Worm (Caenorhabditis elegans): ENCODE data around the gene npl-4.1.
"Not testable (repeated sequence)": the region's sequence is repeated elsewhere in the genome, so short reads cannot be mapped to it uniquely, and the experiment has no call there.

npl-4.1 gene

DNA sequence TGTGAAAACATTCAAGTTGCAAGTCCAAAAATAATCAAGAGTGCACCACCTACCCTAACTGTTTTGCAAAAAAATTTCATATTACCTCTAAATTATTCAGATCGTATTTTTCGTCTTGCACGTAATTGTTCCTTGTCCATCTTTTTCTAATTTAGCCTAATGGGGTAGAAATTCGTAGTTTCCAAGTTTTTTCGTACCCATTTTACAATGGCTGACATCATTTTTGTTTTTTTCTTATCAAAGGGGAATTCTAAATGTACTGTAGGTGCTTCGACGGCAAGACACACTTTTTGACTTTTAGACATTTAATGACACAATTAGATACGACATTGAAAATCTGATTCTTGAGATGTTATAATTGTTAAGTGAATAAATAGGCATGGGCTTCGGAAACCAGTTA lies 26.7 kb upstream of the npl-4.1 start:
- TF ChIP-seq mab-5 (tag; optimal IDR thresholded peaks at IDR 0.05) (no peak), sem-2 (GFP tag; optimal IDR thresholded peaks at IDR 0.05) (no peak)

DNA sequence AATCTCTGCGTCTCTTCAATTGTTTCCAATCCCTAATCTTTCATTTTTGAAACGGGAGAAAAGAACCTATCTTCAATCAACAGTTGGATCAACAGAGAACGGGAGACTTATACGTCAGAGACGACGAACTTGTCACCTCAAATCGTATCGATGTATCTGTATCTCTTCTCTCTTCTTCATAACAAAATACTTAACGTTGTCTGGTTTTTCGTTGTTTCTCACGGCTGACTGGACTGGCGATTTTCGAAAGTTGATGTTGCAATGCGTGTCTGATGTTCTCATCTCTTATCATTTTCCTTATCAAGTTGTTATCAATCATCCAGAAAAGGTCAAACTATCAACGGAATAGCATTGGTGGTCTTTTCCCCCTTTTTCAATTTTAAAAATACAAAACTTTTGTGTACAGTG lies 25.6 kb upstream of the npl-4.1 start:
- TF ChIP-seq drap-1 (GFP tag; optimal IDR thresholded peaks at IDR 0.05), result no peak
- peak; percentile 84 for TF ChIP-seq elt-3 (tag; optimal IDR thresholded peaks at IDR 0.05)
- peak; percentile 57 for TF ChIP-seq unc-62 (GFP tag; optimal IDR thresholded peaks at IDR 0.05)

DNA sequence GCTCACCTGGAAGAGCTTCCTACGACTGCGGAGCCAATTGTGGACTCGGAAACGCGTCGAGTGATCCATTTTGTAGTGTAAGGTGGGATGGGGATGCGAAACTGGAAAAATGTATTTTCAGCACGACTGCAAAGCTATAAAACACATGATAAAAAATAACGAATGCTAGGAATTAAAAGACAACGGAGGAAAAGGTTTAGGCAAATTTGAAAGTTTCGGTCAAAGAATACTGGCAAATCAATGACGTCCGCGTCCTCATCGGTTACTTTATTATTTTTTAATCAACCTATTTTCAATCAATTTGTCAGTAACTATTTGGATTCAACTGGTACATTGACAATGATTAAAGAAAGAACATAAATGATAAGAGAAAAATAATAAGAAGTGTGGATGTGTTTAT lies 23.4 kb upstream of the npl-4.1 start, which contains the start of gene C17G10.7:
C17G10.7 (minus strand) TSS at position 101 of the 400 bp plus-strand sequence.
- TF ChIP-seq unc-39 (tag; optimal IDR thresholded peaks at IDR 0.05) (no peak), flh-1 (GFP tag; optimal IDR thresholded peaks at IDR 0.05) (no peak), blmp-1 (tag; optimal IDR thresholded peaks at IDR 0.05) (no peak), nhr-237 (tag; optimal IDR thresholded peaks at IDR 0.05) (no peak), ces-1 (GFP tag; optimal IDR thresholded peaks at IDR 0.05) (no peak), snpc-4 (tag; optimal IDR thresholded peaks at IDR 0.05) (no peak), mep-1 (tag; optimal IDR thresholded peaks at IDR 0.05) (no peak), zip-8 (tag; optimal IDR thresholded peaks at IDR 0.05) (no peak), unc-120 (tag; optimal IDR thresholded peaks at IDR 0.05; ENCODE audit: poor library complexity, severe bottlenecking) (no peak), bed-3 (GFP tag; optimal IDR thresholded peaks at IDR 0.05) (no peak), nhr-2 (tag; optimal IDR thresholded peaks at IDR 0.05) (no peak), unc-62 (GFP tag; optimal IDR thresholded peaks at IDR 0.05) (no peak), ceh-83 (GFP tag; optimal IDR thresholded peaks at IDR 0.05) (no peak), sptf-1 (tag; optimal IDR thresholded peaks at IDR 0.05) (no peak), ceh-43 (GFP tag; optimal IDR thresholded peaks at IDR 0.05) (no peak), M03D4.4 (tag; optimal IDR thresholded peaks at IDR 0.05) (no peak), pha-4 (tag; optimal IDR thresholded peaks at IDR 0.05) (no peak), lin-32 (GFP tag; optimal IDR thresholded peaks at IDR 0.05) (no peak), cnd-1 (tag; optimal IDR thresholded peaks at IDR 0.05) (no peak)

DNA sequence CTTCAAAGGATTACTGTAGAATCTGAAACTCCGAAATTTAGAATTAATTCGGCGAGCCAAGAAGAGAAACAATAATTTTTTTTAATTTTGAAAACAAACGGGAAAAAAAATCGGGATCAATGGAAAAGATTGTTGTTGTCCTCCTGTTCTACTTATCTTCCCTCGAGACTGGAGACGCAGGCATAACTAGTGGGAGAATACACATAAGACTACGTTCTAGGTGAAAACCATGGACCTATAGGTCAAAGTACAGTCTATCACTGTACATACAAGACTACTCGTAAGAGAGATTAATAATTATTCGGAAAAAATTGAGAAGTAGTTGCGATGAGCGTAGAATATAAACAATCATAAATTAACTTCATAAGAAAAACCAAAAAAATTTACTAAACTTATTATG lies 11.9 kb upstream of the npl-4.1 start, which contains the start of gene dhs-6:
dhs-6 (minus strand) TSS at position 22 of the 400 bp plus-strand sequence.
- no peak for TF ChIP-seq drap-1 (GFP tag; optimal IDR thresholded peaks at IDR 0.05)
- TF ChIP-seq cnd-1 (tag; optimal IDR thresholded peaks at IDR 0.05), result no peak
- no peak for TF ChIP-seq nhr-237 (tag; optimal IDR thresholded peaks at IDR 0.05)
- TF ChIP-seq unc-39 (tag; optimal IDR thresholded peaks at IDR 0.05), result no peak
- TF ChIP-seq lin-13 (tag; optimal IDR thresholded peaks at IDR 0.05), result no peak
- TF ChIP-seq tbx-8 (GFP tag; optimal IDR thresholded peaks at IDR 0.05), result no peak
- no peak for TF ChIP-seq unc-120 (tag; optimal IDR thresholded peaks at IDR 0.05; ENCODE audit: poor library complexity, severe bottlenecking)
- TF ChIP-seq sem-2 (GFP tag; optimal IDR thresholded peaks at IDR 0.05), result no peak
- no peak for TF ChIP-seq lsy-2 (tag; optimal IDR thresholded peaks at IDR 0.05)
- TF ChIP-seq nhr-12 (tag; optimal IDR thresholded peaks at IDR 0.05), result no peak
- TF ChIP-seq lin-32 (GFP tag; optimal IDR thresholded peaks at IDR 0.05), result no peak
- no peak for TF ChIP-seq nhr-2 (tag; optimal IDR thresholded peaks at IDR 0.05)
- TF ChIP-seq mab-5 (tag; optimal IDR thresholded peaks at IDR 0.05), result no peak

DNA sequence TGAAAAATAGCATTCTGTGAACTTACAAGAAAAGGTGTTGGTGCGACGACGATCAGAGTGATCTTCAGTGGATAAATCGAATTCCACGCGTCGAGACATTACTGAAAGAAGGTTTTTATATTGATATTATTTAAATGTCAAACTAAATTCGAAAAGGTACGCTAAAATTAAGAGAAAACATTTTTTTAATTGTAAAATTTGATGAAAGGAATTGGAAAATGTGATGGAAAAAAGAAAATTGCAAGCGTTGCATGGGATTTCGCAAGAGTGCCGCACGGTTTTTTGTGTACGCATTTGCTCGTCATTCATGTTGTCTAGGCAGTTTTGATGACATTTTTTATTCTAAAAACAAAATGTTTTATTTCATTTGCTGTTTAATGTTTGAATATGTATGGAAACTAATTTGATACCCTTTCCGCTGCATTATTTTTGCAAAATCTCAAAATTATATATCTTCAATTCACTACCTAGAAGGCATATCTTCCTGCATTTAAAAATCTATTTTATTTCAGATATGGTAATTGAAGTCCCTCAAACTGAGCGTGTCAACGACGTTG lies 8.7 kb upstream of the npl-4.1 start, which contains the start of the genes eif-3.L and npl-4.2:
eif-3.L (minus strand) TSS at position 101 of the 557 bp plus-strand sequence.
npl-4.2 (plus strand) TSS at position 507 of the 557 bp plus-strand sequence.
- not testable (repeated sequence) for TF ChIP-seq cnd-1 (tag; optimal IDR thresholded peaks at IDR 0.05); unc-62 (GFP tag; optimal IDR thresholded peaks at IDR 0.05); ztf-11 (tag; optimal IDR thresholded peaks at IDR 0.05)

DNA sequence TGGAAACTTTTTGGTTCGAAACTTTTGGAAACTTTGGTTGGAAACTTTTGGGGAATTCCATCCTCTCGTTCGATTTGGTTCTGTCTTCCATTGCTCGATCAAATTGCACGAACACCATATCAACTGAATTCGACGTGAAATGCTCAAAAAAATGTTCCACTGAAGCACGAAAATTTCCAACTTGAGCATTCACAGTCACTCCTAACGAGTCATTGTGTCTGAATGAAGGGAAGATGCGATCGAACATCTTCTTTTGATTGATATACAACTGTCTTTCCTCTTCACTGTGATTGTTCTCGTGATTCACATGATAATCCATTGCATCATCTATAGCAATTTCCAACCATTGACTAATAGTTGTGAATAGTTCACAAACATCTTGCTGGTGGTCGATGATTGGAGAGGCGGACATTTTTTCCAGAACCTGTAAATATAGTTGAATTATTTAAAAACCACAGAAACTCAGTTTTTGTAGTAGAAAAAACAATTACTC lies 2.8 kb upstream of the npl-4.1 start, which contains the start of gene F59E12.15:
F59E12.15 (minus strand) TSS at position 51 of the 493 bp plus-strand sequence.
- no peak for TF ChIP-seq mab-5 (tag; optimal IDR thresholded peaks at IDR 0.05)
- TF ChIP-seq nhr-76 (tag; optimal IDR thresholded peaks at IDR 0.05), result no peak
- TF ChIP-seq cnd-1 (tag; optimal IDR thresholded peaks at IDR 0.05), result no peak
- no peak for TF ChIP-seq unc-39 (tag; optimal IDR thresholded peaks at IDR 0.05)
- no peak for TF ChIP-seq snpc-4 (tag; optimal IDR thresholded peaks at IDR 0.05)
- TF ChIP-seq lin-32 (GFP tag; optimal IDR thresholded peaks at IDR 0.05), result no peak
- no peak for TF ChIP-seq elt-1 (tag; optimal IDR thresholded peaks at IDR 0.05; ENCODE audit: borderline replicate concordance, insufficient read depth)
- TF ChIP-seq lin-13 (tag; optimal IDR thresholded peaks at IDR 0.05), result no peak
- no peak for TF ChIP-seq zip-8 (tag; optimal IDR thresholded peaks at IDR 0.05)
- TF ChIP-seq bed-3 (GFP tag; optimal IDR thresholded peaks at IDR 0.05), result no peak
- TF ChIP-seq tbx-8 (GFP tag; optimal IDR thresholded peaks at IDR 0.05), result no peak
- no peak for TF ChIP-seq flh-1 (GFP tag; optimal IDR thresholded peaks at IDR 0.05)
- no peak for TF ChIP-seq lsy-2 (tag; optimal IDR thresholded peaks at IDR 0.05)
- no peak for TF ChIP-seq nhr-2 (tag; optimal IDR thresholded peaks at IDR 0.05)
